Fruit fly (Drosophila melanogaster) Kc167 (cell line): ENCODE data around the gene CG15439.

ENCODE experiments used
- Myc ChIP-seq: fragments of >200 bp; optimal IDR thresholded peaks from 2 replicates; lab custom pipeline; 2017; ENCODE audit warnings: missing external identifiers
- Sin3A ChIP-seq: fragments of >200 bp; optimal IDR thresholded peaks from 2 replicates; lab custom pipeline; 2018; ENCODE audit warnings: missing external identifiers
- h ChIP-seq: fragments of >200 bp; optimal IDR thresholded peaks from 3 replicates; lab custom pipeline; 2018; ENCODE audit warnings: missing external identifiers
- insv ChIP-seq: fragments of >200 bp; optimal IDR thresholded peaks from 3 replicates; lab custom pipeline; 2018; ENCODE audit warnings: missing external identifiers
- psq ChIP-seq: fragments of >200 bp; optimal IDR thresholded peaks from 2 replicates; lab custom pipeline; 2017; ENCODE audit warnings: missing external identifiers
- ttk ChIP-seq: sonication (Bioruptor generic); optimal IDR thresholded peaks from 2 replicates; lab custom pipeline; 2017; ENCODE audit warnings: missing external identifiers

The CG15439 gene

dm6 chr2L:4452798-4453197, at the start of gene CG15439:
TSS of gene CG15439 (minus strand) at chr2L:4453038.
- no peak for TF ChIP-seq ttk (lab: Kevin White, UChicago)

DNA sequence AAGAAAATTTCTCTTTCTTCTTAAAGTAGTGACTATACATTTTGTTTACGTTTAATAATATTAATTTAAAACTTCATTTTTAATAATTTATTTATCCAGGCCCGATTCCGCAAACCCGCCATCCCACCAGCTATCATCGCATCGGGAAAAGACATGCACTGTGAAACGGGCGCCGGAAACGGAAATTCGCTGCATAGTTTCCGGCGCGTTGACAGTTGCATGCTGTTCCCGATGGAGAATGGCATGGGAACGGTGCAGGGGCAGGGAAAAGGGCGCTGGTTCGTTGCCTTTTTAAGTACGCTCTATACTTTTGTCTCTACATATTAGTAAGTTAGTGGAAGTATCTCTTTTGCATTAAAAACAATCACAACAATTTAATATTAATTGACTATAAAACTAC, 25.1 kb upstream of the CG15439 start:
- TF ChIP-seq psq (lab: Kevin White, UChicago) (no peak), ttk (lab: Kevin White, UChicago) (no peak), Sin3A (lab: Kevin White, UChicago) (no peak), h (lab: Kevin White, UChicago) (no peak), insv (lab: Kevin White, UChicago) (no peak), Myc (lab: Kevin White, UChicago) (no peak)

- TF ChIP-seq Myc (lab: Kevin White, UChicago) = no peak
- TF ChIP-seq h (lab: Kevin White, UChicago) = no peak
Observed at dm6 chr2L:4476672-4477273, 23.9 kb upstream of the CG15439 start, which contains the start of gene ine. TSS of gene ine (minus strand) at chr2L:4477022.

dm6 chr2L:4475422-4475821, 22.6 kb upstream of the CG15439 start:
- TF ChIP-seq Myc (lab: Kevin White, UChicago) (no peak), h (lab: Kevin White, UChicago) (no peak), Sin3A (lab: Kevin White, UChicago) (no peak), insv (lab: Kevin White, UChicago) (no peak), psq (lab: Kevin White, UChicago) (no peak), ttk (lab: Kevin White, UChicago) (no peak)

dm6 chr2L:4464946-4465345, 12.1 kb upstream of the CG15439 start, which contains the start of gene FIG4:
TSS of gene FIG4 (plus strand) at chr2L:4465174.
- TF ChIP-seq Myc (lab: Kevin White, UChicago) (no peak), h (lab: Kevin White, UChicago) (no peak), psq (lab: Kevin White, UChicago) (no peak), insv (lab: Kevin White, UChicago) (no peak), Sin3A (lab: Kevin White, UChicago) (no peak), ttk (lab: Kevin White, UChicago) (no peak)

DNA sequence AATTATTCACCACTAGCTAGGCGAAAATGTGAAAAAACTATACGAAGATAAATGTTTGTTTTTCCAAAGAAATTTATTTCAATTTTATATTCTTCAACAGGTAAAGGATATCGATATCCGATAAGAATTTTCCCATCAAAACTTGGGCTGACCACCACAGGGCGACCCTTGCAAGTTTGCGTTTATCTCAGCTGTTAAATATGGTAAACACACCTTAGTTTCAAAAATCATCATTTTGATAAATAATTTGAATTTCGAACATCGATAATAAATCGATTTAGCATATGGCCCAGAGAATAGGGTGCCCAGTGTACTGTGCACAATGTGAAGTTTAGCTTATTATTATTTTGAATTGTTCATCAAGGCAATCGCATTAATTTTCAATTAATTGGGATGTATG, 10.5 kb upstream of the CG15439 start, which contains the start of the genes CG15443 and Paris:
Gene CG15443, minus strand, starts transcription at position 125 of the 400 bp plus-strand sequence.
Gene Paris, plus strand, starts transcription at position 289 of the 400 bp plus-strand sequence.
- no peak for TF ChIP-seq Myc (lab: Kevin White, UChicago)
- no peak for TF ChIP-seq insv (lab: Kevin White, UChicago)
- no peak for TF ChIP-seq psq (lab: Kevin White, UChicago)
- TF ChIP-seq h (lab: Kevin White, UChicago) = no peak
- no peak for TF ChIP-seq ttk (lab: Kevin White, UChicago)
- TF ChIP-seq Sin3A (lab: Kevin White, UChicago) = no peak

DNA sequence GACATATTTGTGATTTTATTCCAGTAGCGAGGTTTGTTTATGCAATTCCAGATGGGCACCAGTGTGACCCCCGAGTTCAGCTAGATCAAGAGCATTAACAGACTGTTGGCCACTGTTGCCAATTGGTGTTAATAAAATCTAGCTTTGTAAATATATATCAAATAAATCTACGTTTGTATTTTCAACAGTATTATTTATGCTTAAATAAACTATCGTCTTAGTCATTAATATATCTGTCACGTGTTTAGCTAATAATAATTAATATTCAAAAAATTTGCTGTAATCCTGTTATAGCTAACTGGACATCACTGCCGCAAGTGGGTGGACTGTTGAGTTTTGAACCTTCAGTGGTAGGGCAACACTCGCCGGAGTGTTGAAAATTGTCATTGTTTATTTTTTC, 6.7 kb upstream of the CG15439 start, which contains the start of the genes mRpL27 and CG15435:
Gene mRpL27, minus strand, starts transcription at position 96 of the 400 bp plus-strand sequence.
Gene CG15435, plus strand, starts transcription at position 187 of the 400 bp plus-strand sequence.
- TF ChIP-seq h (lab: Kevin White, UChicago) (no peak), ttk (lab: Kevin White, UChicago) (no peak), Sin3A (lab: Kevin White, UChicago) (no peak), Myc (lab: Kevin White, UChicago) (no peak), psq (lab: Kevin White, UChicago) (no peak), insv (lab: Kevin White, UChicago) (no peak)

dm6 chr2L:4458119-4459056, 5.5 kb upstream of the CG15439 start, which contains the start of gene RpL27A:
TSS of gene RpL27A (minus strand) at chr2L:4458364.
- TF ChIP-seq h (lab: Kevin White, UChicago) (no peak), insv (lab: Kevin White, UChicago) (no peak), psq (lab: Kevin White, UChicago) (no peak), ttk (lab: Kevin White, UChicago) (no peak), Myc (lab: Kevin White, UChicago) (no peak), Sin3A (lab: Kevin White, UChicago) (no peak)

dm6 chr2L:4456539-4456994, 3.7 kb upstream of the CG15439 start, which contains the start of gene Gs1l:
TSS of gene Gs1l (minus strand) at chr2L:4456807.
- TF ChIP-seq Sin3A (lab: Kevin White, UChicago) (no peak), psq (lab: Kevin White, UChicago) (no peak), Myc (lab: Kevin White, UChicago) (no peak), ttk (lab: Kevin White, UChicago) (no peak), h (lab: Kevin White, UChicago) (no peak), insv (lab: Kevin White, UChicago) (no peak)

- no peak for TF ChIP-seq h (lab: Kevin White, UChicago)
- no peak for TF ChIP-seq Sin3A (lab: Kevin White, UChicago)
- TF ChIP-seq psq (lab: Kevin White, UChicago) = no peak
- TF ChIP-seq Myc (lab: Kevin White, UChicago) = no peak
- TF ChIP-seq insv (lab: Kevin White, UChicago) = no peak
- no peak for TF ChIP-seq ttk (lab: Kevin White, UChicago)
Observed at dm6 chr2L:4454009-4454689, 1.3 kb upstream of the CG15439 start, which contains the start of the genes Secp43 and ND-B8. TSS of gene Secp43 (minus strand) at chr2L:4454453. TSS of gene ND-B8 (plus strand) at chr2L:4454626.
